Worm (Caenorhabditis elegans): ENCODE results near the gene F12F6.1.

F12F6.1 gene

DNA sequence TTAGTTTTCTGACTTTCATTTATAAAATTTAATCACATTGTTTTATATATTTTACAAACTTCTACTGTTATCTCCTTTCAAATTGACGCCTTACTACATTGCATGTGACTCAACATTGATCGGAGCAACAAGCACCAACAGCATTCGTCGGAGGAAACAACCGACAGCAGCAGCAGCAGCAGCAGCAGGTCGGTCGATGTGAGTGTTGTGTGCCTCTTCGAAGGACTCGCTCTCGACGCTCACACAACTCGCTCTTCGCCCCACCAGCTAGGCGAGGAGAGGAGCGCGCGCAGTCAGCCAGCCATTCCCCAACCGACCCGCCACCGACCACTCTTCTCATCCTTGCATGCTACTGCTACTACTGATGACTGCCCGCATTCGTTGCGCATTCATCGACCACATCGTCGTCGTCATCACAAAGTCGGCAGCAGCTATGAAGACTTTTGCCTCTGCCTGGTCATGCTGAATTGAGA lies at the start of gene F12F6.1:
Gene F12F6.1 (plus strand): TSS at position 51 of the 473 bp plus-strand sequence.
- TF ChIP-seq ceh-45 (GFP tag; IDR thresholded peaks at IDR 0.05) (0 out of 2 replicates have a peak, but pooled peaks have one; percentile 37), elt-2 (tag; optimal IDR thresholded peaks at IDR 0.05) (peak; percentile 20), ceh-6 (GFP tag; optimal IDR thresholded peaks at IDR 0.05) (peak; percentile 46), nfya-1 (tag; optimal IDR thresholded peaks at IDR 0.05) (peak; percentile 40), ceh-9 (tag; optimal IDR thresholded peaks at IDR 0.05) (no peak), ceh-31 (tag; optimal IDR thresholded peaks at IDR 0.05) (peak; percentile 48), T23F11.4 (GFP tag; optimal IDR thresholded peaks at IDR 0.05) (peak; percentile 31), tbx-2 (tag; optimal IDR thresholded peaks at IDR 0.05) (peak; percentile 65), ref-2 (tag; optimal IDR thresholded peaks at IDR 0.05) (peak; percentile 15), ceh-14 (tag; optimal IDR thresholded peaks at IDR 0.05) (no peak), fkh-10 (GFP tag; optimal IDR thresholded peaks at IDR 0.05) (no peak), nhr-232 (tag; optimal IDR thresholded peaks at IDR 0.05) (peak; percentile 17), ttx-3 (tag; optimal IDR thresholded peaks at IDR 0.05) (no peak)

DNA sequence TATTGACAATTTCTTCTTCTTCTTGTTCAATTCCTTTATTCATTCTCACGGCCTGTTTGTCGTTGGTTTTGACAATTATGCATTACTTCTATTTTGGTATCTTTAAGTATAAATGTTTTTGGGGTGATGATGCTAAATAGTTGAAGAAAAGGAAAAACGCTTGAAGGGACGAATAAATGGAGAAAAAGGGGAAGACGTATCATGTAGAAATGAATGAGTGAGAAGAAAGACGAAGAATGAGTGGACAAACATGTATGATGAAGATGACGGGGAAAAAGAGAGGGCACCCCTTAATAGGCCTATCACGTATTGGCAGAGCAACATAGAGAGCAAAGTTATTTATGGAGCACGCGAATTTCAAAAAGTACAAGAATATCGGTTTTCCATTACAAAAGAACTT lies 35.1 kb upstream of the F12F6.1 start, which contains the start of gene M04B2.7:
Gene M04B2.7 (minus strand): TSS at position 101 of the 400 bp plus-strand sequence.
- TF ChIP-seq gmeb-2 (tag; optimal IDR thresholded peaks at IDR 0.05) (no peak), pha-2 (tag; optimal IDR thresholded peaks at IDR 0.05) (no peak), fax-1 (tag; optimal IDR thresholded peaks at IDR 0.05) (no peak), ceh-2 (tag; optimal IDR thresholded peaks at IDR 0.05) (no peak)

DNA sequence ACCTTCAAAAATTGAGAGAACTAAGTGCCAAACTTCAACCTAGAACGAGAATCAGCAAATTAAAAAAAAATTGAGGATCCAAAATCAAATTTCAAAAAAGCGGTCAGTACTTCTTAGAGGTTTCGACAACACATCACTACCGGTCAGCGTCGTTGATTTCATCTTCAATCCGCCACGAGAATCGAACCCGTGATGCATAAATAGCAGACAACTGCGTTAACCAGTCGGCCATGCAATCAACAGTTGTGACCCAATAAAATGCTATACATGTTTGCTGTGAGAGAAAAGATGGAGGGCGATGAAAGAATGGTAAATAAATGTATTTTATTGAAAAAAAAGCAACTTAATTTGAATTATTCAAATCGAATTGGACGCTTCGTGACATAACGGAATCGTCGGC lies 34.1 kb upstream of the F12F6.1 start:
- TF ChIP-seq unc-86 (tag; optimal IDR thresholded peaks at IDR 0.05), result peak; percentile 74
- peak; percentile 9 for TF ChIP-seq pros-1 (tag; optimal IDR thresholded peaks at IDR 0.05)
- TF ChIP-seq tbx-2 (tag; optimal IDR thresholded peaks at IDR 0.05), result peak; percentile 72
- TF ChIP-seq hlh-15 (tag; optimal IDR thresholded peaks at IDR 0.05), result peak; percentile 23
- TF ChIP-seq unc-42 (tag; optimal IDR thresholded peaks at IDR 0.05), result peak; percentile 46
- TF ChIP-seq pax-1 (tag; optimal IDR thresholded peaks at IDR 0.05), result no peak
- no peak for TF ChIP-seq pag-3 (tag; optimal IDR thresholded peaks at IDR 0.05; ENCODE audit: borderline replicate concordance)
- TF ChIP-seq ttx-3 (tag; optimal IDR thresholded peaks at IDR 0.05), result peak; percentile 79
- peak; percentile 71 for TF ChIP-seq nfya-1 (tag; optimal IDR thresholded peaks at IDR 0.05)
- TF ChIP-seq pqm-1 (tag; optimal IDR thresholded peaks at IDR 0.05), result no peak
- peak; percentile 51 for TF ChIP-seq ceh-9 (tag; optimal IDR thresholded peaks at IDR 0.05)
- peak; percentile 82 for TF ChIP-seq syd-9 (tag; optimal IDR thresholded peaks at IDR 0.05)
- peak; percentile 10 for TF ChIP-seq ahr-1 (tag; optimal IDR thresholded peaks at IDR 0.05)
- peak; percentile 75 for TF ChIP-seq fax-1 (tag; optimal IDR thresholded peaks at IDR 0.05)
- no peak for TF ChIP-seq dmd-4 (tag; optimal IDR thresholded peaks at IDR 0.05; ENCODE audit: borderline replicate concordance)
- TF ChIP-seq unc-55 (GFP tag; optimal IDR thresholded peaks at IDR 0.05), result no peak
- peak; percentile 48 for TF ChIP-seq ets-4 (tag; optimal IDR thresholded peaks at IDR 0.05)
- no peak for TF ChIP-seq mec-3 (tag; optimal IDR thresholded peaks at IDR 0.05; ENCODE audit: borderline replicate concordance)
- peak; percentile 39 for TF ChIP-seq tbx-7 (tag; optimal IDR thresholded peaks at IDR 0.05)
- peak; percentile 70 for TF ChIP-seq C38D4.7 (GFP tag; optimal IDR thresholded peaks at IDR 0.05)
- peak; percentile 72 for TF ChIP-seq ceh-2 (tag; optimal IDR thresholded peaks at IDR 0.05)
- peak; percentile 81 for TF ChIP-seq K09A11.1 (tag; optimal IDR thresholded peaks at IDR 0.05; ENCODE audit: insufficient read depth)
- TF ChIP-seq Y22D7AL.16 (tag; optimal IDR thresholded peaks at IDR 0.05), result peak; percentile 70
- TF ChIP-seq ceh-18 (tag; optimal IDR thresholded peaks at IDR 0.05), result peak; percentile 77
- peak; percentile 40 for TF ChIP-seq ceh-24 (tag; optimal IDR thresholded peaks at IDR 0.05)
- no peak for TF ChIP-seq ceh-22 (tag; optimal IDR thresholded peaks at IDR 0.05)
- TF ChIP-seq ama-1 (optimal IDR thresholded peaks at IDR 0.05), result no peak
- TF ChIP-seq npax-4 (tag; optimal IDR thresholded peaks at IDR 0.05), result peak; percentile 67
- peak; percentile 84 for TF ChIP-seq ceh-6 (GFP tag; optimal IDR thresholded peaks at IDR 0.05)
- TF ChIP-seq pha-2 (tag; optimal IDR thresholded peaks at IDR 0.05), result peak; percentile 83
- peak; percentile 77 for TF ChIP-seq ceh-19 (GFP tag; optimal IDR thresholded peaks at IDR 0.05)
- TF ChIP-seq F13H6.1 (tag; optimal IDR thresholded peaks at IDR 0.05), result peak; percentile 75
- peak; percentile 72 for TF ChIP-seq sdc-2 (tag; optimal IDR thresholded peaks at IDR 0.05)
- peak; percentile 79 for TF ChIP-seq K02D7.2 (tag; optimal IDR thresholded peaks at IDR 0.05)
- peak; percentile 75 for TF ChIP-seq gmeb-2 (tag; optimal IDR thresholded peaks at IDR 0.05)
- TF ChIP-seq fkh-10 (GFP tag; optimal IDR thresholded peaks at IDR 0.05), result peak; percentile 83
- TF ChIP-seq nhr-11 (tag; optimal IDR thresholded peaks at IDR 0.05), result no peak
- TF ChIP-seq eyg-1 (tag; optimal IDR thresholded peaks at IDR 0.05), result peak; percentile 50
- peak; percentile 69; the same call in 1 of the 2 replicates for TF ChIP-seq unc-3 (GFP tag; conservative IDR thresholded peaks at IDR 0.05)
- peak; percentile 59 for TF ChIP-seq unc-3 (tag; optimal IDR thresholded peaks at IDR 0.05)
- TF ChIP-seq nhr-232 (tag; optimal IDR thresholded peaks at IDR 0.05), result peak; percentile 82
